Worm (Caenorhabditis elegans) whole organism, early embryonic: ENCODE data around the gene vgln-1.

ENCODE experiments used
- B0310.2 ChIP-seq: sonication (generic microtip); optimal IDR thresholded peaks from 2 replicates; lab custom pipeline; 2016; ENCODE audit warnings: mild to moderate bottlenecking, missing genetic modification characterization, missing compliant biosample characterization
- F13C5.2 ChIP-seq: sonication (generic microtip); optimal IDR thresholded peaks from 2 replicates; lab custom pipeline; 2017; ENCODE audit warnings: mild to moderate bottlenecking, missing genetic modification characterization, inconsistent platforms, missing compliant biosample characterization
- aly-1 ChIP-seq: sonication (generic microtip); optimal IDR thresholded peaks from 2 replicates; lab custom pipeline; 2016; ENCODE audit warnings: missing genetic modification characterization, missing compliant biosample characterization
- ama-1 ChIP-seq: fragments of 150-350 bp; optimal IDR thresholded peaks from 2 replicates; lab custom pipeline; 2014
- ceh-13 ChIP-seq: fragments of 200-800 bp; sonication (Bioruptor generic); optimal IDR thresholded peaks from 2 replicates; lab custom pipeline; 2018; ENCODE audit warnings: mild to moderate bottlenecking, missing genetic modification characterization, missing compliant biosample characterization
- ceh-36 ChIP-seq: sonication (generic microtip); optimal IDR thresholded peaks from 2 replicates; lab custom pipeline; 2016; ENCODE audit warnings: missing genetic modification characterization, inconsistent platforms, missing compliant biosample characterization
- ets-7 ChIP-seq: sonication (generic microtip); optimal IDR thresholded peaks from 2 replicates; lab custom pipeline; 2016; ENCODE audit warnings: missing genotype, missing genetic modification characterization, missing compliant biosample characterization
- flt-1 ChIP-seq: fragments of 200-800 bp; sonication (Bioruptor generic); IDR thresholded peaks from 2 replicates; pipeline ENCODE4 v1.3.6; 2022; ENCODE audit warnings: missing genetic modification characterization, missing compliant biosample characterization
- hmbx-1 ChIP-seq: sonication (generic microtip); optimal IDR thresholded peaks from 2 replicates; lab custom pipeline; 2016; ENCODE audit warnings: mild to moderate bottlenecking, missing genetic modification characterization, missing compliant biosample characterization
- hmg-4 ChIP-seq: fragments of 200-800 bp; sonication (Bioruptor generic); optimal IDR thresholded peaks from 2 replicates; lab custom pipeline; 2018; ENCODE audit warnings: mild to moderate bottlenecking, missing genetic modification characterization, missing compliant biosample characterization
- hnd-1 ChIP-seq: sonication (generic microtip); optimal IDR thresholded peaks from 2 replicates; lab custom pipeline; 2016; ENCODE audit warnings: missing genetic modification characterization, missing compliant biosample characterization
- pes-1 ChIP-seq: fragments of 200-800 bp; sonication (Bioruptor generic); IDR thresholded peaks from 2 replicates; pipeline ENCODE4 v1.3.6; 2022; ENCODE audit warnings: missing genetic modification reagents, missing genetic modification characterization, missing compliant biosample characterization
- scrt-1 ChIP-seq: fragments of 200-800 bp; sonication (Bioruptor generic); IDR thresholded peaks from 2 replicates; pipeline ENCODE4 v1.3.6; 2022; ENCODE audit warnings: missing genetic modification characterization, missing compliant biosample characterization
- sea-1 ChIP-seq: fragments of 200-800 bp; sonication (Bioruptor generic); conservative IDR thresholded peaks from 2 replicates; pipeline ENCODE4 v1.3.6; 2022; ENCODE audit warnings: missing genetic modification characterization, missing compliant biosample characterization
- tbx-11 ChIP-seq: fragments of 200-800 bp; sonication (Bioruptor generic); IDR thresholded peaks from 2 replicates; pipeline ENCODE4 v1.3.6; 2022; ENCODE audit warnings: missing genetic modification characterization, missing compliant biosample characterization
- tbx-37 ChIP-seq: fragments of 200-800 bp; sonication (Bioruptor generic); conservative IDR thresholded peaks from 2 replicates; pipeline ENCODE4 v1.3.6; 2022; ENCODE audit warnings: missing genetic modification reagents, missing genetic modification characterization, missing compliant biosample characterization
- tra-4 ChIP-seq: sonication (generic microtip); optimal IDR thresholded peaks from 2 replicates; lab custom pipeline; 2017; ENCODE audit warnings: missing genetic modification characterization, missing compliant biosample characterization

The vgln-1 gene

DNA sequence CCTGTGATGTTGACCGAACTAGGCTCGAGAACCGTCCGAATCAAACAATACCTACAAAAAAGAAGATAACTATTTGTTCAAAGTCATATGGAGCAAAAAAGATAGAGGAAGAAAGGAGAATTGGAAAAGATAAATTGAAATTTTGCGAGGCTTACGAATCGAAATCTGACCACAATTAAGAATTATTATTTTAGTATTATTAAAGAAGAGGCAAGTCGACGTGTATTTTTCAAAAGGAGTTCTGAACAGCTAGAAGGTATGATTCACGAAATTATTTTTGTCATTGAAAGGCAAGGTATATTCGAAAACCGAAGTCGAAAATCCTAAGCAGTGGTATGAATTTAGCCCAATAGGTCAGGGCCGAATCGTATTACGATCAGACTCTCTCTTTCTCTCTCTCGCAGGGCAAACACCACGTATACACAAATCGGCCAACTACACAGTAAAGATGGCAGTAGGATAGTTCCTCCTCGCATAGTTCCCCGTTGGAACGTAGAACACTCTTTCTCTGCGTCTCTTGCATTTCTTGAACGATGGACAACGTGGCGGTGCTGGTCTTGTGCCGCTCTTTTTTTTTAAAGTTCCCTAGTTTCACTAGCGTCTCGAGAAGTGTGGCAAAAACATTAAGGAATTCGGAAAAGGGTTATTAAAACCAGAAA is at the start of gene vgln-1:
Gene vgln-1 (minus strand): TSS at position 51 of the 659 bp plus-strand sequence.
- TF ChIP-seq sea-1 (GFP tag; lab: Robert Waterston, UW) (no peak), pes-1 (GFP tag; lab: Robert Waterston, UW) (no peak; the same call in 1 of the 2 replicates), hmbx-1 (tag; lab: Kevin White, UChicago) (no peak), aly-1 (no peak), F13C5.2 (tag; lab: Kevin White, UChicago) (no peak), ceh-13 (GFP tag; lab: Kevin White, UChicago) (no peak)

- no peak for TF ChIP-seq B0310.2 (tag; lab: Kevin White, UChicago)
- no peak for TF ChIP-seq ceh-13 (GFP tag; lab: Kevin White, UChicago)
- peak; percentile 57 for TF ChIP-seq F13C5.2 (tag; lab: Kevin White, UChicago)
- peak; percentile 47; the same call in 1 of the 2 replicates for TF ChIP-seq flt-1
- TF ChIP-seq tbx-37 = peak; percentile 87
These were observed 49.5 kb upstream of the vgln-1 start, which contains the start of gene ufd-3 for ce11 chrII:9940430-9940829. ufd-3 (plus strand) TSS chrII:9940753.

ce11 chrII:9938877-9939276 is 48.0 kb upstream of the vgln-1 start, which contains the start of the genes C05C10.7 and C05C10.5:
C05C10.7 (minus strand) TSS chrII:9938971.
C05C10.5 (plus strand) TSS chrII:9939040.
- TF ChIP-seq ama-1 (lab: Kevin White, UChicago) (no peak), aly-1 (no peak), F13C5.2 (tag; lab: Kevin White, UChicago) (no peak), hnd-1 (no peak), hmbx-1 (tag; lab: Kevin White, UChicago) (no peak), tra-4 (tag; lab: Kevin White, UChicago) (no peak), ets-7 (tag; lab: Kevin White, UChicago) (no peak), ceh-13 (GFP tag; lab: Kevin White, UChicago) (no peak), B0310.2 (tag; lab: Kevin White, UChicago) (no peak), sea-1 (GFP tag; lab: Robert Waterston, UW) (no peak), scrt-1 (GFP tag; lab: Robert Waterston, UW) (no peak)

- TF ChIP-seq tra-4 (tag; lab: Kevin White, UChicago) (no peak), scrt-1 (GFP tag; lab: Robert Waterston, UW) (no peak)
These were observed 46.7 kb upstream of the vgln-1 start for ce11 chrII:9937611-9938010.

DNA sequence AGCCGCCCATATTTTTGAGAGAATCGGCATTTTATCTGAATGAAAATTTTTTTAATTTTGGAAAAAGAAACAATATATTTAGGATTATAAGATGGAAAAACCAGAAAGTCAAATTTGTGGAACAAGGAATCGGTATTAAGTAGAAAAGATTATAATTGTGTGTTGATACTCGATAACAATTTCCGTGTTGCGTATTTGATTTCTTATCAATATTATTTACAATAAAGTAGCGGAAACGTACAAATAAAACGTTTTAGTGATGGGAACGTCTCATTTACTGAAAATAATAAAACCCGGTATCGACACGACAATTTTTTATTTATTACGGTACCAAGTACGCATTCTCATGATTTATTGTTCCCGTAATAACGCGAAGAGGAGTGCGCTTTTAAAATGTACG is 46.0 kb upstream of the vgln-1 start, which contains the start of gene C05C10.3:
Gene C05C10.3 (minus strand): TSS at position 35 of the 400 bp plus-strand sequence.
- TF ChIP-seq scrt-1 (GFP tag; lab: Robert Waterston, UW) (no peak), flt-1 (no peak), sea-1 (GFP tag; lab: Robert Waterston, UW) (no peak), B0310.2 (tag; lab: Kevin White, UChicago) (no peak), ceh-36 (tag; lab: Kevin White, UChicago) (no peak), hmbx-1 (tag; lab: Kevin White, UChicago) (no peak)

ce11 chrII:9935664-9936063 is 44.8 kb upstream of the vgln-1 start:
- TF ChIP-seq aly-1 = no peak
- TF ChIP-seq tbx-37 = no peak
- no peak for TF ChIP-seq B0310.2 (tag; lab: Kevin White, UChicago)
- no peak for TF ChIP-seq ama-1 (lab: Kevin White, UChicago)
- TF ChIP-seq ceh-36 (tag; lab: Kevin White, UChicago) = no peak
- TF ChIP-seq flt-1 = no peak
- no peak for TF ChIP-seq hmg-4 (GFP tag; lab: Kevin White, UChicago)
- TF ChIP-seq pes-1 (GFP tag; lab: Robert Waterston, UW) = no peak
- TF ChIP-seq sea-1 (GFP tag; lab: Robert Waterston, UW) = no peak
- no peak for TF ChIP-seq F13C5.2 (tag; lab: Kevin White, UChicago)
- no peak for TF ChIP-seq ceh-13 (GFP tag; lab: Kevin White, UChicago)
- no peak for TF ChIP-seq hmbx-1 (tag; lab: Kevin White, UChicago)
- TF ChIP-seq tbx-11 = no peak
- no peak for TF ChIP-seq hnd-1
- TF ChIP-seq ets-7 (tag; lab: Kevin White, UChicago) = no peak
- no peak for TF ChIP-seq scrt-1 (GFP tag; lab: Robert Waterston, UW)
- TF ChIP-seq tra-4 (tag; lab: Kevin White, UChicago) = no peak

ce11 chrII:9935044-9935599 is 44.2 kb upstream of the vgln-1 start:
- TF ChIP-seq tra-4 (tag; lab: Kevin White, UChicago) = no peak
- TF ChIP-seq aly-1 = no peak
- no peak for TF ChIP-seq hmbx-1 (tag; lab: Kevin White, UChicago)
- TF ChIP-seq ceh-36 (tag; lab: Kevin White, UChicago) = no peak
- TF ChIP-seq pes-1 (GFP tag; lab: Robert Waterston, UW) = no peak
- TF ChIP-seq ama-1 (lab: Kevin White, UChicago) = no peak
- TF ChIP-seq tbx-37 = no peak
- no peak for TF ChIP-seq sea-1 (GFP tag; lab: Robert Waterston, UW)
- TF ChIP-seq ets-7 (tag; lab: Kevin White, UChicago) = no peak
- TF ChIP-seq ceh-13 (GFP tag; lab: Kevin White, UChicago) = no peak
- no peak for TF ChIP-seq scrt-1 (GFP tag; lab: Robert Waterston, UW)

- TF ChIP-seq ceh-36 (tag; lab: Kevin White, UChicago) (no peak), B0310.2 (tag; lab: Kevin White, UChicago) (no peak), pes-1 (GFP tag; lab: Robert Waterston, UW) (no peak), ama-1 (lab: Kevin White, UChicago) (no peak), flt-1 (no peak), ceh-13 (GFP tag; lab: Kevin White, UChicago) (no peak), scrt-1 (GFP tag; lab: Robert Waterston, UW) (no peak), hmg-4 (GFP tag; lab: Kevin White, UChicago) (no peak), hnd-1 (no peak), tbx-37 (no peak), ets-7 (tag; lab: Kevin White, UChicago) (no peak), F13C5.2 (tag; lab: Kevin White, UChicago) (no peak), aly-1 (no peak), tra-4 (tag; lab: Kevin White, UChicago) (no peak), sea-1 (GFP tag; lab: Robert Waterston, UW) (no peak), hmbx-1 (tag; lab: Kevin White, UChicago) (no peak)
These were observed 43.7 kb upstream of the vgln-1 start for ce11 chrII:9934570-9934969.
